Worm (Caenorhabditis elegans): ENCODE results near the gene F55E10.1.
"Not testable (repeated sequence)": the region's sequence is repeated elsewhere in the genome, so short reads cannot be mapped to it uniquely, and the experiment has no call there.

The F55E10.1 gene

ce11 chrX:8320889-8321288 lies 20.9 kb upstream of the F55E10.1 start, which contains the start of gene pqn-57:
pqn-57 (minus strand) TSS chrX:8320989.
- TF ChIP-seq bed-3 (GFP tag; optimal IDR thresholded peaks at IDR 0.05) = no peak
- TF ChIP-seq nhr-28 (tag; optimal IDR thresholded peaks at IDR 0.05) = no peak
- no peak for TF ChIP-seq blmp-1 (tag; optimal IDR thresholded peaks at IDR 0.05)
- no peak for TF ChIP-seq sptf-1 (tag; optimal IDR thresholded peaks at IDR 0.05)
- no peak for TF ChIP-seq hlh-1 (tag; optimal IDR thresholded peaks at IDR 0.05)
- no peak for TF ChIP-seq ceh-83 (GFP tag; optimal IDR thresholded peaks at IDR 0.05)
- no peak for TF ChIP-seq snpc-4 (tag; optimal IDR thresholded peaks at IDR 0.05)
- TF ChIP-seq lin-13 (tag; optimal IDR thresholded peaks at IDR 0.05) = no peak

- not testable (repeated sequence) for TF ChIP-seq unc-62, bed-3, sem-2 (GFP tag; optimal IDR thresholded peaks at IDR 0.05)
Measured at ce11 chrX:8321811-8322210, 20.0 kb upstream of the F55E10.1 start, which contains the start of gene abu-9. abu-9 (plus strand) TSS chrX:8322111.

ce11 chrX:8323371-8323770 lies 18.4 kb upstream of the F55E10.1 start, which contains the start of gene R09F10.1:
R09F10.1 (plus strand) TSS chrX:8323592.
- no peak for TF ChIP-seq lin-13 (tag; optimal IDR thresholded peaks at IDR 0.05)
- TF ChIP-seq cnd-1 (tag; optimal IDR thresholded peaks at IDR 0.05) = no peak
- no peak for TF ChIP-seq unc-62 (GFP tag; optimal IDR thresholded peaks at IDR 0.05)
- TF ChIP-seq ceh-39 (tag; optimal IDR thresholded peaks at IDR 0.05) = no peak
- TF ChIP-seq lsy-2 (tag; optimal IDR thresholded peaks at IDR 0.05) = no peak
- TF ChIP-seq unc-120 (tag; optimal IDR thresholded peaks at IDR 0.05; ENCODE audit: poor library complexity, severe bottlenecking) = no peak
- TF ChIP-seq mab-5 (tag; optimal IDR thresholded peaks at IDR 0.05) = no peak
- no peak for TF ChIP-seq unc-39 (tag; optimal IDR thresholded peaks at IDR 0.05)
- no peak for TF ChIP-seq lin-32 (GFP tag; optimal IDR thresholded peaks at IDR 0.05)

ce11 chrX:8326394-8326793 lies 15.4 kb upstream of the F55E10.1 start, which contains the start of gene R09F10.8:
R09F10.8 (minus strand) TSS chrX:8326451.
- TF ChIP-seq elt-3 (tag; optimal IDR thresholded peaks at IDR 0.05) = no peak
- no peak for TF ChIP-seq M03D4.4 (tag; optimal IDR thresholded peaks at IDR 0.05)
- TF ChIP-seq zip-8 (tag; optimal IDR thresholded peaks at IDR 0.05) = no peak
- TF ChIP-seq sptf-1 (tag; optimal IDR thresholded peaks at IDR 0.05) = no peak
- TF ChIP-seq ham-2 (GFP tag; optimal IDR thresholded peaks at IDR 0.05) = no peak
- TF ChIP-seq ztf-11 (tag; optimal IDR thresholded peaks at IDR 0.05) = no peak
- no peak for TF ChIP-seq blmp-1 (tag; optimal IDR thresholded peaks at IDR 0.05)
- no peak for TF ChIP-seq tbx-8 (GFP tag; optimal IDR thresholded peaks at IDR 0.05)
- no peak for TF ChIP-seq hlh-1 (tag; optimal IDR thresholded peaks at IDR 0.05)
- TF ChIP-seq nhr-76 (tag; optimal IDR thresholded peaks at IDR 0.05) = no peak
- TF ChIP-seq mls-2 (tag; optimal IDR thresholded peaks at IDR 0.05) = no peak
- no peak for TF ChIP-seq ceh-83 (GFP tag; optimal IDR thresholded peaks at IDR 0.05)
- no peak for TF ChIP-seq lsy-2 (tag; optimal IDR thresholded peaks at IDR 0.05)
- TF ChIP-seq drap-1 (GFP tag; optimal IDR thresholded peaks at IDR 0.05) = no peak
- TF ChIP-seq snpc-4 (tag; optimal IDR thresholded peaks at IDR 0.05) = no peak
- no peak for TF ChIP-seq nhr-28 (tag; optimal IDR thresholded peaks at IDR 0.05)
- no peak for TF ChIP-seq ceh-39 (tag; optimal IDR thresholded peaks at IDR 0.05)
- TF ChIP-seq elt-1 (tag; optimal IDR thresholded peaks at IDR 0.05; ENCODE audit: borderline replicate concordance, insufficient read depth) = no peak
- TF ChIP-seq lin-13 (tag; optimal IDR thresholded peaks at IDR 0.05) = no peak
- TF ChIP-seq nhr-2 (tag; optimal IDR thresholded peaks at IDR 0.05) = no peak

- no peak for TF ChIP-seq ces-1 (GFP tag; optimal IDR thresholded peaks at IDR 0.05)
- TF ChIP-seq ham-2 (GFP tag; optimal IDR thresholded peaks at IDR 0.05) = no peak
- TF ChIP-seq elt-1 (tag; optimal IDR thresholded peaks at IDR 0.05; ENCODE audit: borderline replicate concordance, insufficient read depth) = no peak
- no peak for TF ChIP-seq mab-5 (tag; optimal IDR thresholded peaks at IDR 0.05)
- TF ChIP-seq ceh-39 (tag; optimal IDR thresholded peaks at IDR 0.05) = no peak
Measured at ce11 chrX:8327800-8328199, 14.0 kb upstream of the F55E10.1 start, which contains the start of gene F55E10.4. F55E10.4 (minus strand) TSS chrX:8327900.

ce11 chrX:8340393-8340792 lies 1.4 kb upstream of the F55E10.1 start, which contains the start of gene F55E10.2:
F55E10.2 (plus strand) TSS chrX:8340693.
- TF ChIP-seq lin-32 (GFP tag; optimal IDR thresholded peaks at IDR 0.05) (no peak), nhr-76 (tag; optimal IDR thresholded peaks at IDR 0.05) (no peak), ceh-39 (tag; optimal IDR thresholded peaks at IDR 0.05) (no peak), snpc-4 (tag; optimal IDR thresholded peaks at IDR 0.05) (no peak), unc-120 (tag; optimal IDR thresholded peaks at IDR 0.05; ENCODE audit: poor library complexity, severe bottlenecking) (no peak), nhr-237 (tag; optimal IDR thresholded peaks at IDR 0.05) (no peak), unc-62 (GFP tag; optimal IDR thresholded peaks at IDR 0.05) (no peak), M03D4.4 (tag; optimal IDR thresholded peaks at IDR 0.05) (no peak), ham-2 (GFP tag; optimal IDR thresholded peaks at IDR 0.05) (no peak), ztf-11 (tag; optimal IDR thresholded peaks at IDR 0.05) (no peak), lin-13 (tag; optimal IDR thresholded peaks at IDR 0.05) (no peak), sem-2 (GFP tag; optimal IDR thresholded peaks at IDR 0.05) (no peak), ces-1 (GFP tag; optimal IDR thresholded peaks at IDR 0.05) (no peak), lsy-2 (tag; optimal IDR thresholded peaks at IDR 0.05) (no peak), hlh-1 (tag; optimal IDR thresholded peaks at IDR 0.05) (no peak), bed-3 (GFP tag; optimal IDR thresholded peaks at IDR 0.05) (no peak), sptf-1 (tag; optimal IDR thresholded peaks at IDR 0.05) (no peak), unc-39 (tag; optimal IDR thresholded peaks at IDR 0.05) (no peak), ceh-43 (GFP tag; optimal IDR thresholded peaks at IDR 0.05) (no peak)
